Fruit fly (Drosophila melanogaster) whole organism, wandering third instar larva: ENCODE measurements around the gene Irc.

ENCODE experiments used
- Abd-B ChIP-seq: fragments of >200 bp; optimal IDR thresholded peaks from 2 replicates; lab custom pipeline; 2017; ENCODE audit warnings: missing biosample characterization, missing genetic modification characterization
- CG32264 ChIP-seq: fragments of 200-800 bp; sonication (Bioruptor generic); optimal IDR thresholded peaks from 2 replicates; lab custom pipeline; 2016; ENCODE audit warnings: missing biosample characterization, missing genetic modification characterization
- CG9705 ChIP-seq: fragments of 200-800 bp; sonication (Bioruptor generic); optimal IDR thresholded peaks from 2 replicates; lab custom pipeline; 2018; ENCODE audit warnings: missing biosample characterization, mild to moderate bottlenecking, missing genetic modification characterization
- CrebA ChIP-seq: fragments of 200-800 bp; sonication (Bioruptor generic); optimal IDR thresholded peaks from 2 replicates; lab custom pipeline; 2016; ENCODE audit warnings: missing biosample characterization, mild to moderate bottlenecking, missing genetic modification characterization, borderline replicate concordance
- Dfd ChIP-seq: fragments of >200 bp; optimal IDR thresholded peaks from 2 replicates; lab custom pipeline; 2017; ENCODE audit warnings: missing biosample characterization, missing genetic modification characterization
- Dif ChIP-seq: fragments of 200-275, 200-300 bp; sonication (Bioruptor generic); optimal IDR thresholded peaks from 2 replicates; lab custom pipeline; 2018; ENCODE audit warnings: missing biosample characterization, missing genetic modification characterization; ENCODE audit not compliant: partially characterized antibody
- GATAd ChIP-seq: sonication (Bioruptor generic); optimal IDR thresholded peaks from 2 replicates; lab custom pipeline; 2016; ENCODE audit warnings: missing biosample characterization, missing genetic modification characterization
- HLH106 ChIP-seq: fragments of 200-800 bp; optimal IDR thresholded peaks from 3 replicates; lab custom pipeline; 2019; ENCODE audit warnings: missing biosample characterization, mild to moderate bottlenecking, missing genetic modification characterization, moderate library complexity
- Hnf4 ChIP-seq: fragments of 200-800 bp; sonication (Bioruptor generic); optimal IDR thresholded peaks from 2 replicates; lab custom pipeline; 2016; ENCODE audit warnings: missing biosample characterization, mild to moderate bottlenecking, missing genetic modification characterization
- Hr78 ChIP-seq: fragments of >200 bp; optimal IDR thresholded peaks from 2 replicates; lab custom pipeline; 2017; ENCODE audit warnings: missing biosample characterization, missing genetic modification characterization
- Hr83 ChIP-seq: fragments of 200-300 bp; sonication (Bioruptor generic); optimal IDR thresholded peaks from 2 replicates; lab custom pipeline; 2016; ENCODE audit warnings: missing biosample characterization, mild to moderate bottlenecking, missing genetic modification characterization, moderate library complexity; ENCODE audit not compliant: poor library complexity, severe bottlenecking
- Jra ChIP-seq: sonication (Bioruptor generic); optimal IDR thresholded peaks from 2 replicates; lab custom pipeline; 2016; ENCODE audit warnings: missing biosample characterization, missing genetic modification characterization
- Mio ChIP-seq: sonication (Bioruptor generic); optimal IDR thresholded peaks from 2 replicates; lab custom pipeline; 2016; ENCODE audit warnings: missing biosample characterization, missing genetic modification characterization
- N ChIP-seq: fragments of >200 bp; optimal IDR thresholded peaks from 2 replicates; lab custom pipeline; 2018; ENCODE audit warnings: missing biosample characterization, missing external identifiers, missing genetic modification characterization
- OdsH ChIP-seq: fragments of 200-800 bp; sonication (Bioruptor generic); optimal IDR thresholded peaks from 2 replicates; lab custom pipeline; 2016; ENCODE audit warnings: missing biosample characterization, mild to moderate bottlenecking, missing genetic modification characterization
- Rel ChIP-seq, 2 experiments: fragments of 200-800 bp; sonication (Bioruptor generic) in 1 of 2; optimal IDR thresholded peaks; 2 replicates in 1 of 2; 3 replicates in 1 of 2; lab custom pipeline; 2016 to 2019; ENCODE audit warnings: mild to moderate bottlenecking in 2 of 2, missing biosample characterization in 2 of 2, missing genetic modification characterization in 2 of 2, moderate library complexity in 1 of 2
- Sp1 ChIP-seq: fragments of 200-800 bp; sonication (Bioruptor generic); optimal IDR thresholded peaks from 3 replicates; lab custom pipeline; 2019; ENCODE audit warnings: missing biosample characterization, mild to moderate bottlenecking, missing genetic modification characterization, moderate library complexity
- Vsx2 ChIP-seq: fragments of 200-300, 225-300 bp; sonication (Bioruptor generic); optimal IDR thresholded peaks from 2 replicates; lab custom pipeline; 2018; ENCODE audit warnings: missing biosample characterization, missing genetic modification characterization; ENCODE audit not compliant: partially characterized antibody
- br ChIP-seq: fragments of 200-800 bp; sonication (Bioruptor generic); optimal IDR thresholded peaks from 2 replicates; lab custom pipeline; 2016; ENCODE audit warnings: missing biosample characterization, missing genetic modification characterization
- brk ChIP-seq: fragments of 200-800 bp; sonication (Bioruptor generic); optimal IDR thresholded peaks from 2 replicates; lab custom pipeline; 2016; ENCODE audit warnings: missing biosample characterization, mild to moderate bottlenecking, missing genetic modification characterization
- dl ChIP-seq, 2 experiments: fragments of 175-275, 200-275 bp in 1 of 2; fragments of 200-275 bp in 1 of 2; sonication (Bioruptor generic); optimal IDR thresholded peaks; lab custom pipeline; 2018; ENCODE audit warnings: mild to moderate bottlenecking in 2 of 2, missing biosample characterization in 2 of 2, missing genetic modification characterization in 2 of 2, moderate library complexity in 2 of 2; ENCODE audit not compliant: partially characterized antibody in 2 of 2, insufficient read depth in 1 of 2
- ey ChIP-seq: fragments of 200-800 bp; sonication (Bioruptor generic); optimal IDR thresholded peaks from 2 replicates; lab custom pipeline; 2016; ENCODE audit warnings: missing biosample characterization, missing genetic modification characterization
- foxo ChIP-seq, 2 experiments: fragments of 200-800 bp; sonication (Bioruptor generic); optimal IDR thresholded peaks; 2 replicates in 1 of 2; 3 replicates in 1 of 2; lab custom pipeline; 2016 to 2017; ENCODE audit warnings: missing biosample characterization in 2 of 2, missing genetic modification characterization in 2 of 2
- fru ChIP-seq: fragments of 200-800 bp; sonication (Bioruptor generic); optimal IDR thresholded peaks from 3 replicates; lab custom pipeline; 2016; ENCODE audit warnings: missing biosample characterization, mild to moderate bottlenecking, missing genetic modification characterization
- h ChIP-seq: fragments of 200-800 bp; sonication (Bioruptor generic); optimal IDR thresholded peaks from 3 replicates; lab custom pipeline; 2016; ENCODE audit warnings: missing biosample characterization, mild to moderate bottlenecking, missing genetic modification characterization
- jim ChIP-seq: fragments of 175-275, 200-325 bp; sonication (Bioruptor generic); optimal IDR thresholded peaks from 2 replicates; lab custom pipeline; 2016; ENCODE audit warnings: missing biosample characterization, mild to moderate bottlenecking, missing genetic modification characterization
- lola ChIP-seq: fragments of >200 bp; optimal IDR thresholded peaks from 2 replicates; lab custom pipeline; 2017; ENCODE audit warnings: missing biosample characterization, missing genetic modification characterization
- pan ChIP-seq: fragments of >200 bp; optimal IDR thresholded peaks from 2 replicates; lab custom pipeline; 2017
- psq ChIP-seq: fragments of 200-800 bp; sonication (Bioruptor generic); optimal IDR thresholded peaks from 3 replicates; lab custom pipeline; 2017; ENCODE audit warnings: missing biosample characterization, mild to moderate bottlenecking, missing genetic modification characterization, moderate library complexity
- rgr ChIP-seq: fragments of 200-800 bp; sonication (Bioruptor generic); optimal IDR thresholded peaks from 3 replicates; lab custom pipeline; 2016; ENCODE audit warnings: missing biosample characterization, mild to moderate bottlenecking, missing genetic modification characterization
- sv ChIP-seq: fragments of 200-800 bp; sonication (Bioruptor generic); optimal IDR thresholded peaks from 3 replicates; lab custom pipeline; 2016; ENCODE audit warnings: missing biosample characterization, missing genetic modification characterization

Gene Irc

dm6 chr3R:17056183-17056904 is 53.7 kb downstream of the Irc start:
- TF ChIP-seq CG9705 (GFP tag; lab: Kevin White, UChicago) (no peak), Dif (GFP tag; lab: Kevin White, UChicago) (peak; percentile 64), Abd-B (peak; percentile 60), jim (GFP tag; lab: Kevin White, UChicago) (peak; percentile 82), N (GFP tag; lab: Kevin White, UChicago) (peak; percentile 84), GATAd (GFP tag; lab: Kevin White, UChicago) (no peak), OdsH (GFP tag; lab: Kevin White, UChicago) (peak; percentile 45), foxo (GFP tag; optimal IDR thresholded peaks at IDR 0.05; lab: Kevin White, UChicago) (peak; percentile 2 to 25), h (peak; percentile 71), Hnf4 (GFP tag; lab: Kevin White, UChicago) (no peak), HLH106 (tag; lab: Kevin White, UChicago) (no peak), fru (peak; percentile 62), rgr (GFP tag; lab: Kevin White, UChicago) (peak; percentile 27), CrebA (GFP tag; lab: Kevin White, UChicago) (peak; percentile 50), Sp1 (GFP tag; lab: Kevin White, UChicago) (peak; percentile 48), Vsx2 (GFP tag; lab: Kevin White, UChicago) (peak; percentile 78), Rel (GFP tag; optimal IDR thresholded peaks at IDR 0.05; lab: Kevin White, UChicago) (peak; percentile 76), Rel (tag; optimal IDR thresholded peaks at IDR 0.05; lab: Kevin White, UChicago) (peak; percentile 23), Hr83 (peak; percentile 52), Hr78 (GFP tag; lab: Kevin White, UChicago) (no peak), brk (GFP tag; lab: Kevin White, UChicago) (peak; percentile 94), pan (lab: Kevin White, UChicago) (no peak), dl (GFP tag; optimal IDR thresholded peaks at IDR 0.05; lab: Kevin White, UChicago; ENCODE audit: insufficient read depth in 1 of 2, partially characterized antibody in 2 of 2) (peak; percentile 26 to 31), Mio (no peak), ey (GFP tag; lab: Kevin White, UChicago) (no peak), br (GFP tag; lab: Kevin White, UChicago) (peak; percentile 33), CG32264 (GFP tag; lab: Kevin White, UChicago) (no peak), sv (GFP tag; lab: Kevin White, UChicago) (no peak), Dfd (GFP tag; lab: Kevin White, UChicago) (no peak), lola (no peak), psq (GFP tag; lab: Kevin White, UChicago) (peak; percentile 56), Jra (GFP tag; lab: Kevin White, UChicago) (peak; percentile 8)
